Fruit fly (Drosophila melanogaster): ENCODE results near the gene slam.

- TF ChIP-seq tj (GFP tag; optimal IDR thresholded peaks at IDR 0.05) = no peak
- TF ChIP-seq CG11617 (GFP tag; optimal IDR thresholded peaks at IDR 0.05) = no peak
- TF ChIP-seq cic (GFP tag; optimal IDR thresholded peaks at IDR 0.05) = no peak
- TF ChIP-seq CG14711 (tag; optimal IDR thresholded peaks at IDR 0.05) = no peak
- no peak for TF ChIP-seq ovo (GFP tag; optimal IDR thresholded peaks at IDR 0.05)
- no peak for TF ChIP-seq CG7045 (GFP tag; optimal IDR thresholded peaks at IDR 0.05)
- TF ChIP-seq bab1 (GFP tag; optimal IDR thresholded peaks at IDR 0.05) = no peak
- no peak for TF ChIP-seq CG1620 (GFP tag; optimal IDR thresholded peaks at IDR 0.05)
- no peak for TF ChIP-seq Crg-1 (GFP tag; optimal IDR thresholded peaks at IDR 0.05)
- no peak for TF ChIP-seq Mnt (GFP tag; optimal IDR thresholded peaks at IDR 0.05)
- TF ChIP-seq CG5204 (GFP tag; optimal IDR thresholded peaks at IDR 0.05) = no peak
- no peak for TF ChIP-seq CG12768 (GFP tag; optimal IDR thresholded peaks at IDR 0.05)
- TF ChIP-seq CG7101 (tag; optimal IDR thresholded peaks at IDR 0.05) = no peak
- TF ChIP-seq CG33017 (tag; optimal IDR thresholded peaks at IDR 0.05) = no peak
These were observed 39.8 kb downstream of the slam start, which contains the start of gene CG13982 for dm6 chr2L:6411953-6412352.
